Worm (Caenorhabditis elegans) whole organism, L4 larva: ENCODE results near the gene sid-5.

Experiments used
- F26F4.8 ChIP-seq: fragments of 200-800 bp; sonication (Bioruptor generic); conservative IDR thresholded peaks from 2 replicates; pipeline ENCODE4 v1.3.6; 2022; ENCODE audit warnings: missing genetic modification characterization, missing compliant biosample characterization
- F37D6.2 ChIP-seq: sonication (generic microtip); optimal IDR thresholded peaks from 2 replicates; lab custom pipeline; 2016; ENCODE audit warnings: mild to moderate bottlenecking, missing genetic modification characterization, missing compliant biosample characterization
- Y105C5A.15 ChIP-seq: fragments of 200-800 bp; sonication (Bioruptor generic); IDR thresholded peaks from 2 replicates; pipeline ENCODE4 v1.3.6; 2022; ENCODE audit warnings: missing genetic modification characterization, missing compliant biosample characterization
- Y5F2A.4 ChIP-seq: fragments of 200-800 bp; sonication (Bioruptor generic); optimal IDR thresholded peaks from 2 replicates; lab custom pipeline; 2018; ENCODE audit warnings: mild to moderate bottlenecking, missing genetic modification characterization, missing compliant biosample characterization
- aha-1 ChIP-seq: fragments of 150-350 bp; peaks from one replicate; lab custom pipeline; 2014; ENCODE audit warnings: missing biosample characterization, missing genetic modification characterization
- ama-1 ChIP-seq: fragments of 150-350 bp; optimal IDR thresholded peaks from 2 replicates; lab custom pipeline; 2014; ENCODE audit warnings: inconsistent platforms, mixed read lengths
- attf-4 ChIP-seq: sonication (generic microtip); optimal IDR thresholded peaks from 3 replicates; lab custom pipeline; 2017; ENCODE audit warnings: missing biosample characterization, missing genetic modification characterization
- ceh-32 ChIP-seq: sonication (generic microtip); optimal IDR thresholded peaks from 2 replicates; lab custom pipeline; 2016; ENCODE audit warnings: mild to moderate bottlenecking, missing genetic modification characterization, missing compliant biosample characterization; ENCODE audit not compliant: poor library complexity
- ceh-44 ChIP-seq: fragments of 200-800 bp; sonication (Bioruptor generic); IDR thresholded peaks from 2 replicates; pipeline ENCODE4 v1.3.6; 2022; ENCODE audit warnings: missing genetic modification reagents, missing genetic modification characterization, missing compliant biosample characterization
- ceh-62 ChIP-seq: sonication (generic microtip); optimal IDR thresholded peaks from 2 replicates; lab custom pipeline; 2017; ENCODE audit warnings: missing biosample characterization, missing genetic modification characterization
- cey-2 ChIP-seq: sonication (generic microtip); optimal IDR thresholded peaks from 3 replicates; lab custom pipeline; 2017; ENCODE audit warnings: missing genetic modification characterization, mild to moderate bottlenecking, missing compliant biosample characterization, antibody characterized with exemption, borderline replicate concordance; ENCODE audit not compliant: insufficient read depth
- ctbp-1 ChIP-seq: fragments of 200-800 bp; sonication (Bioruptor generic); IDR thresholded peaks from 2 replicates; pipeline ENCODE4 v1.3.6; 2022; ENCODE audit warnings: missing genetic modification reagents, missing genetic modification characterization, missing compliant biosample characterization
- daf-16 ChIP-seq, 3 experiments: sonication (generic microtip); optimal IDR thresholded peaks; 2 replicates each; lab custom pipeline; 2016 to 2017; ENCODE audit warnings: missing genetic modification characterization in 3 of 3, missing genetic modification reagents in 3 of 3, mild to moderate bottlenecking in 2 of 3, missing compliant biosample characterization in 2 of 3, missing biosample characterization in 1 of 3, moderate library complexity in 1 of 3
- daf-19 ChIP-seq: fragments of 200-800 bp; sonication (Bioruptor generic); conservative IDR thresholded peaks from 2 replicates; pipeline ENCODE4 v1.3.6; 2022; ENCODE audit warnings: missing genetic modification characterization, missing compliant biosample characterization
- daf-8 ChIP-seq: fragments of 200-800 bp; sonication (Bioruptor generic); IDR thresholded peaks from 2 replicates; pipeline ENCODE4 v1.3.6; 2022; ENCODE audit warnings: missing genetic modification characterization, missing compliant biosample characterization
- dmd-6 ChIP-seq: fragments of 200-800 bp; sonication (Bioruptor generic); IDR thresholded peaks from 2 replicates; pipeline ENCODE4 v1.3.6; 2022; ENCODE audit warnings: missing genetic modification reagents, missing genetic modification characterization, missing compliant biosample characterization
- dmd-8 ChIP-seq: fragments of 200-800 bp; sonication (Bioruptor generic); IDR thresholded peaks from 2 replicates; pipeline ENCODE4 v1.3.6; 2022; ENCODE audit warnings: missing genetic modification characterization, missing compliant biosample characterization
- hlh-11 ChIP-seq: fragments of 200-800 bp; sonication (Bioruptor generic); optimal IDR thresholded peaks from 2 replicates; lab custom pipeline; 2018; ENCODE audit warnings: mild to moderate bottlenecking, missing genetic modification characterization, missing compliant biosample characterization
- hmg-1.1 ChIP-seq: fragments of 200-800 bp; sonication (Bioruptor generic); IDR thresholded peaks from 2 replicates; pipeline ENCODE4 v1.3.6; 2022; ENCODE audit warnings: missing genetic modification reagents, missing genetic modification characterization, missing compliant biosample characterization
- lim-7 ChIP-seq: fragments of 200-800 bp; sonication (Bioruptor generic); IDR thresholded peaks from 2 replicates; pipeline ENCODE4 v1.3.6; 2022; ENCODE audit warnings: missing genetic modification characterization, missing compliant biosample characterization
- lin-1 ChIP-seq: fragments of 200-800 bp; sonication (Bioruptor generic); IDR thresholded peaks from 2 replicates; pipeline ENCODE4 v1.3.6; 2022; ENCODE audit warnings: missing genetic modification reagents, missing genetic modification characterization, missing compliant biosample characterization
- lin-13 ChIP-seq: fragments of 150-350 bp; optimal IDR thresholded peaks from 2 replicates; lab custom pipeline; 2014; ENCODE audit warnings: missing biosample characterization, missing genetic modification reagents, missing genetic modification characterization
- lin-15B ChIP-seq: fragments of 150-350 bp; sonication (generic microtip); optimal IDR thresholded peaks from 3 replicates; lab custom pipeline; 2014; ENCODE audit warnings: missing biosample characterization, missing genetic modification characterization
- lin-29 ChIP-seq: fragments of 200-800 bp; sonication (Bioruptor generic); IDR thresholded peaks from 2 replicates; pipeline ENCODE4 v1.3.6; 2022; ENCODE audit warnings: missing genetic modification reagents, missing genetic modification characterization, missing compliant biosample characterization
- lin-38 ChIP-seq: fragments of 200-800 bp; sonication (Bioruptor generic); IDR thresholded peaks from 2 replicates; pipeline ENCODE4 v1.3.6; 2022; ENCODE audit warnings: missing genetic modification reagents, missing genetic modification characterization, missing compliant biosample characterization
- lin-39 ChIP-seq: fragments of 150-350 bp; optimal IDR thresholded peaks from 2 replicates; lab custom pipeline; 2014; ENCODE audit warnings: missing biosample characterization, missing genetic modification reagents, missing genetic modification characterization
- madf-9 ChIP-seq: fragments of 200-800 bp; sonication (Bioruptor generic); conservative IDR thresholded peaks from 2 replicates; pipeline ENCODE4 v1.3.6; 2022; ENCODE audit warnings: missing genetic modification reagents, missing genetic modification characterization, missing compliant biosample characterization
- mdl-1 ChIP-seq, 2 experiments: fragments of 150-350 bp in 1 of 2; sonication (generic microtip) in 1 of 2; optimal IDR thresholded peaks; 2 replicates each; lab custom pipeline; 2014 to 2017; ENCODE audit warnings: missing biosample characterization in 2 of 2, missing genetic modification characterization in 2 of 2
- mxl-2 ChIP-seq: fragments of 200-800 bp; sonication (Bioruptor generic); conservative IDR thresholded peaks from 2 replicates; pipeline ENCODE4 v1.3.6; 2022; ENCODE audit warnings: missing genetic modification reagents, missing genetic modification characterization, missing compliant biosample characterization
- nhr-102 ChIP-seq: sonication (generic microtip); optimal IDR thresholded peaks from 2 replicates; lab custom pipeline; 2016; ENCODE audit warnings: mild to moderate bottlenecking, missing genetic modification characterization, moderate library complexity, missing compliant biosample characterization
- nhr-111 ChIP-seq: fragments of 200-800 bp; sonication (Bioruptor generic); optimal IDR thresholded peaks from 2 replicates; lab custom pipeline; 2018; ENCODE audit warnings: mild to moderate bottlenecking, missing genetic modification characterization, missing compliant biosample characterization
- nhr-237 ChIP-seq: sonication (generic microtip); optimal IDR thresholded peaks from 2 replicates; lab custom pipeline; 2017; ENCODE audit warnings: missing biosample characterization, missing genetic modification characterization
- nhr-25 ChIP-seq: sonication (generic microtip); optimal IDR thresholded peaks from 2 replicates; lab custom pipeline; 2017; ENCODE audit warnings: missing genetic modification characterization, mild to moderate bottlenecking, missing compliant biosample characterization, antibody characterized with exemption, moderate library complexity, borderline replicate concordance; ENCODE audit not compliant: insufficient read depth
- nhr-28 ChIP-seq: fragments of 150-350 bp; optimal IDR thresholded peaks from 2 replicates; lab custom pipeline; 2014; ENCODE audit warnings: missing biosample characterization, missing genetic modification characterization
- nhr-41 ChIP-seq: fragments of 200-800 bp; sonication (Bioruptor generic); IDR thresholded peaks from 2 replicates; pipeline ENCODE4 v1.3.6; 2022; ENCODE audit warnings: missing genetic modification reagents, missing genetic modification characterization, missing compliant biosample characterization
- nhr-76 ChIP-seq: fragments of 150-350 bp; optimal IDR thresholded peaks from 2 replicates; lab custom pipeline; 2014; ENCODE audit warnings: missing biosample characterization, missing genetic modification characterization
- nhr-77 ChIP-seq: fragments of 150-350 bp; optimal IDR thresholded peaks from 2 replicates; lab custom pipeline; 2014; ENCODE audit warnings: missing biosample characterization, missing genetic modification characterization
- php-3 ChIP-seq: fragments of 200-800 bp; sonication (Bioruptor generic); IDR thresholded peaks from 2 replicates; pipeline ENCODE4 v1.3.6; 2022; ENCODE audit warnings: missing genetic modification reagents, missing genetic modification characterization, missing compliant biosample characterization
- pqm-1 ChIP-seq: sonication (generic microtip); optimal IDR thresholded peaks from 2 replicates; lab custom pipeline; 2017; ENCODE audit warnings: missing biosample characterization, missing genetic modification characterization
- sdz-12 ChIP-seq: fragments of 200-800 bp; sonication (Bioruptor generic); optimal IDR thresholded peaks from 2 replicates; lab custom pipeline; 2018; ENCODE audit warnings: mild to moderate bottlenecking, missing genetic modification characterization, missing compliant biosample characterization
- snpc-4 ChIP-seq: fragments of 150-350 bp; optimal IDR thresholded peaks from 2 replicates; lab custom pipeline; 2014; ENCODE audit warnings: missing biosample characterization, missing genetic modification characterization
- spr-1 ChIP-seq: sonication (generic microtip); optimal IDR thresholded peaks from 2 replicates; lab custom pipeline; 2016; ENCODE audit warnings: mild to moderate bottlenecking, missing genetic modification characterization, missing compliant biosample characterization
- tag-97 ChIP-seq: fragments of 200-800 bp; sonication (Bioruptor generic); IDR thresholded peaks from 2 replicates; pipeline ENCODE4 v1.3.6; 2022; ENCODE audit warnings: missing genetic modification characterization, missing compliant biosample characterization
- unc-130 ChIP-seq: sonication (generic microtip); optimal IDR thresholded peaks from 2 replicates; lab custom pipeline; 2016; ENCODE audit warnings: missing genetic modification reagents, missing genetic modification characterization, missing compliant biosample characterization
- unc-39 ChIP-seq: sonication (generic microtip); optimal IDR thresholded peaks from 2 replicates; lab custom pipeline; 2017; ENCODE audit warnings: missing biosample characterization, missing genetic modification characterization
- unc-62 ChIP-seq, 3 experiments: fragments of 150-350 bp in 1 of 3; sonication (generic microtip); optimal IDR thresholded peaks in 2 of 3; peaks in 1 of 3; 1 replicate in 1 of 3; 2 replicates in 2 of 3; lab custom pipeline; 2014 to 2017; ENCODE audit warnings: missing biosample characterization in 3 of 3, missing genetic modification characterization in 3 of 3, missing genetic modification reagents in 3 of 3, missing genotype in 1 of 3
- zfp-2 ChIP-seq: sonication (generic microtip); optimal IDR thresholded peaks from 2 replicates; lab custom pipeline; 2016; ENCODE audit warnings: mild to moderate bottlenecking, missing genetic modification characterization, missing compliant biosample characterization
- zip-2 ChIP-seq: fragments of 150-350 bp; optimal IDR thresholded peaks from 2 replicates; lab custom pipeline; 2014; ENCODE audit warnings: missing biosample characterization, missing genetic modification characterization
- ztf-11 ChIP-seq: fragments of 150-350 bp; optimal IDR thresholded peaks from 2 replicates; lab custom pipeline; 2014; ENCODE audit warnings: missing biosample characterization, missing genetic modification characterization

sid-5 gene

DNA sequence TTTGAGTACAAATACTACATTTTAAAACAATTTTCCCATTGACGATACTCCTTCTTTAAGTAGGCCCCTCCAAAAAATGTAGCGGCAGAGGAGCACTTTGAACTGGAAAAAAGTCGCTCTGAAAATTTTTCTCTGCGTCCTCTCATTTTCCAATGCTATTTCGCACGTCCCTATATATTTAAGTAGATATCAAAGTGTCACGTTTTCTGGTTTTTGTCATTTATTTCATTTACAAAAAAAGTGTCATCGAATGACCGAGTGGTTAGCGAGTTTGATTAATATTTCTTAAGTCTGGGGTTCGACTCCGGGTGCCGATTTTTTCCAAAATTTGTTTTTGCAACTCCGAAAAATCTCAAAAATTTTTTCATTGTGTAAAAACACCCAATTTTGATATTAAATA lies 37.6 kb upstream of the sid-5 start:
- TF ChIP-seq lim-7, result peak; percentile 50; the same call in 1 of the 2 replicates
- no peak for TF ChIP-seq sdz-12 (GFP tag; lab: Kevin White, UChicago)
- TF ChIP-seq lin-29, result no peak
- TF ChIP-seq unc-62 (GFP tag; optimal IDR thresholded peaks at IDR 0.05 in 1 of 2; lab: Kevin White, UChicago), result no peak
- no peak for TF ChIP-seq unc-62 (tag; optimal IDR thresholded peaks at IDR 0.05; lab: Kevin White, UChicago)
- TF ChIP-seq hlh-11, result no peak
- TF ChIP-seq, all 104 proteins: peak for 1

DNA sequence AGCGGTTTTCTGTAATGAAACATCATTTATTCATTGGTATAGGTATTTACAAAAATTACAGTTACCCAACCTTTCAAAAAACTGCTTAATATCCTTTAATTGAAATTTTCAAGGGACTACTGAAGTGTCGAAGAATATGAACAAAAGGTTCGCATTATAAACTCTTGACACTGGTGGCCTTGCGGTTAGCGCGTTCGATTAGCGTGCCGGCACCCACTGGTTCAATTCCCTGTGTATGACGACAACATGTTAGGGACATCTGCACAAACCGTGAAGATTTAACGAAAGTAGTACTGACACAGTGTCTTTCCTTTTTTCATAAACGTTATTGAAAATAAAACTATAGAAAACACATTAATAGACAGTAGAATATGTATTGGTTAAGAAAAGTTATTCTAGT lies 36.8 kb upstream of the sid-5 start:
- no peak for TF ChIP-seq ama-1 (lab: Kevin White, UChicago)
- TF ChIP-seq lin-38, result no peak; the same call in 1 of the 2 replicates
- TF ChIP-seq nhr-25 (tag; lab: Kevin White, UChicago), result no peak
- TF ChIP-seq attf-4 (tag; lab: Kevin White, UChicago), result no peak
- peak; percentile 68 for TF ChIP-seq dmd-6 (GFP tag; lab: Robert Waterston, UW)
- peak; percentile 85 for TF ChIP-seq php-3 (GFP tag; lab: Robert Waterston, UW)
- peak in 1 of 2 experiments; percentile 14 for TF ChIP-seq mdl-1 (tag; optimal IDR thresholded peaks at IDR 0.05; lab: Kevin White, UChicago)
- no peak for TF ChIP-seq lin-15B (tag; lab: Kevin White, UChicago)
- no peak for TF ChIP-seq snpc-4 (tag; lab: Kevin White, UChicago)
- peak; percentile 99 for TF ChIP-seq aha-1 (tag; lab: Kevin White, UChicago)
- peak; percentile 69 for TF ChIP-seq mxl-2 (GFP tag; lab: Robert Waterston, UW)
- TF ChIP-seq F26F4.8 (GFP tag; lab: Robert Waterston, UW), result peak; percentile 85
- no peak for TF ChIP-seq pqm-1
- peak; percentile 94 for TF ChIP-seq dmd-8
- TF ChIP-seq lin-39 (tag; lab: Kevin White, UChicago), result no peak
- no peak for TF ChIP-seq unc-130 (GFP tag; lab: Kevin White, UChicago)
- peak; percentile 77 for TF ChIP-seq Y5F2A.4 (GFP tag; lab: Kevin White, UChicago)
- TF ChIP-seq nhr-28 (tag; lab: Kevin White, UChicago), result peak; percentile 20
- TF ChIP-seq nhr-237, result no peak
- TF ChIP-seq Y105C5A.15, result peak; percentile 73; the same call in 1 of the 2 replicates
- TF ChIP-seq nhr-102 (tag; lab: Kevin White, UChicago), result peak; percentile 66
- no peak for TF ChIP-seq F37D6.2 (tag; lab: Kevin White, UChicago)
- TF ChIP-seq spr-1 (tag; lab: Kevin White, UChicago), result peak; percentile 75
- peak; percentile 73 to 96 for TF ChIP-seq daf-16 (GFP tag; optimal IDR thresholded peaks at IDR 0.05; lab: Kevin White, UChicago)
- peak; percentile 82 for TF ChIP-seq daf-16 (tag; optimal IDR thresholded peaks at IDR 0.05; lab: Kevin White, UChicago)
- no peak for TF ChIP-seq ceh-32 (tag; lab: Kevin White, UChicago)
- peak; percentile 90 for TF ChIP-seq nhr-41 (GFP tag; lab: Robert Waterston, UW)
- TF ChIP-seq hmg-1.1, result peak; percentile 76
- TF ChIP-seq zfp-2 (tag; lab: Kevin White, UChicago), result peak; percentile 38
- peak; percentile 81 for TF ChIP-seq ctbp-1 (GFP tag; lab: Robert Waterston, UW)
- peak; percentile 88 for TF ChIP-seq nhr-111 (GFP tag; lab: Kevin White, UChicago)
- TF ChIP-seq zip-2 (tag; lab: Kevin White, UChicago), result no peak
- TF ChIP-seq daf-19 (GFP tag; lab: Robert Waterston, UW), result peak; percentile 89
- peak; percentile 90 for TF ChIP-seq madf-9 (GFP tag; lab: Robert Waterston, UW)
- TF ChIP-seq unc-39 (tag; lab: Kevin White, UChicago), result no peak
- TF ChIP-seq ceh-62 (tag; lab: Kevin White, UChicago), result no peak
- TF ChIP-seq lin-13 (GFP tag; lab: Kevin White, UChicago), result peak; percentile 73
- TF ChIP-seq unc-62 (GFP tag; optimal IDR thresholded peaks at IDR 0.05 in 1 of 2; lab: Kevin White, UChicago), result peak in 1 of 2 experiments; percentile 53
- no peak for TF ChIP-seq unc-62 (tag; optimal IDR thresholded peaks at IDR 0.05; lab: Kevin White, UChicago)
- 0 out of 2 replicates have a peak, but pooled peaks have one; percentile 33 for TF ChIP-seq daf-8 (GFP tag; lab: Robert Waterston, UW)
- TF ChIP-seq lin-1 (GFP tag; lab: Robert Waterston, UW), result peak; percentile 88
- no peak for TF ChIP-seq nhr-76 (tag; lab: Kevin White, UChicago)
- no peak for TF ChIP-seq tag-97 (GFP tag; lab: Robert Waterston, UW)
- TF ChIP-seq nhr-77 (tag; lab: Kevin White, UChicago), result no peak
- TF ChIP-seq ceh-44 (GFP tag; lab: Robert Waterston, UW), result peak; percentile 70; the same call in 1 of the 2 replicates
- TF ChIP-seq cey-2 (tag; lab: Kevin White, UChicago), result no peak
- peak; percentile 92 for TF ChIP-seq lim-7
- TF ChIP-seq ztf-11 (tag; lab: Kevin White, UChicago), result no peak
